Fruit fly (Drosophila melanogaster) whole organism: ENCODE measurements around the gene Mrgn1.
A peak's percentile ranks its signal among the peaks of the same experiment; 100 is the strongest.

Experiments used
- CG8478 ChIP-seq: fragments of >200 bp; optimal IDR thresholded peaks from 2 replicates; lab custom pipeline; 2018; ENCODE audit warnings: inconsistent platforms
- Dll ChIP-seq: fragments of >200 bp; optimal IDR thresholded peaks from 2 replicates; lab custom pipeline; 2017
- EcR ChIP-seq, 2 experiments: fragments of >200 bp; optimal IDR thresholded peaks; 2 replicates each; lab custom pipeline; 2017; ENCODE audit warnings: missing biosample characterization in 2 of 2, missing genetic modification characterization in 2 of 2, missing genetic modification reagents in 2 of 2
- pan ChIP-seq: fragments of >200 bp; optimal IDR thresholded peaks from 2 replicates; lab custom pipeline; 2017
- psq ChIP-seq: fragments of >200 bp; optimal IDR thresholded peaks from 2 replicates; lab custom pipeline; 2017
- usp ChIP-seq: fragments of >200 bp; optimal IDR thresholded peaks from 2 replicates; lab custom pipeline; 2017; ENCODE audit warnings: missing biosample characterization, missing genetic modification characterization, mixed read lengths

The Mrgn1 gene

dm6 chrX:13721934-13722333 is at the start of gene Mrgn1, which contains the start of gene mus101:
TSS of gene Mrgn1 (minus strand) at chrX:13721977.
TSS of gene mus101 (plus strand) at chrX:13722246.
- TF ChIP-seq Dll (lab: Kevin White, UChicago): no peak
- TF ChIP-seq pan (lab: Kevin White, UChicago): no peak
- no peak for TF ChIP-seq EcR (GFP tag; optimal IDR thresholded peaks at IDR 0.05; lab: Kevin White, UChicago)
- no peak for TF ChIP-seq usp (GFP tag; lab: Kevin White, UChicago)
- no peak for TF ChIP-seq psq
- no peak for TF ChIP-seq CG8478

dm6 chrX:13770768-13771167 is 49.0 kb upstream of the Mrgn1 start:
- no peak for TF ChIP-seq Dll (lab: Kevin White, UChicago)
- TF ChIP-seq EcR (GFP tag; optimal IDR thresholded peaks at IDR 0.05; lab: Kevin White, UChicago): no peak
- no peak for TF ChIP-seq psq
- no peak for TF ChIP-seq usp (GFP tag; lab: Kevin White, UChicago)
- TF ChIP-seq pan (lab: Kevin White, UChicago): no peak
- no peak for TF ChIP-seq CG8478

dm6 chrX:13766495-13766894 is 44.7 kb upstream of the Mrgn1 start:
- TF ChIP-seq CG8478: no peak
- no peak for TF ChIP-seq usp (GFP tag; lab: Kevin White, UChicago)
- TF ChIP-seq pan (lab: Kevin White, UChicago): no peak
- no peak for TF ChIP-seq Dll (lab: Kevin White, UChicago)
- no peak for TF ChIP-seq psq
- no peak for TF ChIP-seq EcR (GFP tag; optimal IDR thresholded peaks at IDR 0.05; lab: Kevin White, UChicago)

- no peak for TF ChIP-seq usp (GFP tag; lab: Kevin White, UChicago)
- no peak for TF ChIP-seq psq
- TF ChIP-seq Dll (lab: Kevin White, UChicago): no peak
- TF ChIP-seq pan (lab: Kevin White, UChicago): no peak
- TF ChIP-seq CG8478: no peak
- no peak for TF ChIP-seq EcR (GFP tag; optimal IDR thresholded peaks at IDR 0.05; lab: Kevin White, UChicago)
Measured at dm6 chrX:13765217-13765616, 43.4 kb upstream of the Mrgn1 start.

dm6 chrX:13764397-13765119 is 42.8 kb upstream of the Mrgn1 start:
- TF ChIP-seq EcR (GFP tag; optimal IDR thresholded peaks at IDR 0.05; lab: Kevin White, UChicago) (no peak), usp (GFP tag; lab: Kevin White, UChicago) (no peak), CG8478 (no peak), Dll (lab: Kevin White, UChicago) (no peak), pan (lab: Kevin White, UChicago) (no peak), psq (no peak)

dm6 chrX:13762372-13762883 is 40.7 kb upstream of the Mrgn1 start, which contains the start of gene rdgB:
TSS of gene rdgB (plus strand) at chrX:13762752.
- no peak for TF ChIP-seq psq
- no peak for TF ChIP-seq pan (lab: Kevin White, UChicago)
- no peak for TF ChIP-seq Dll (lab: Kevin White, UChicago)
- no peak for TF ChIP-seq EcR (GFP tag; optimal IDR thresholded peaks at IDR 0.05; lab: Kevin White, UChicago)
- TF ChIP-seq usp (GFP tag; lab: Kevin White, UChicago): no peak
- TF ChIP-seq CG8478: no peak

DNA sequence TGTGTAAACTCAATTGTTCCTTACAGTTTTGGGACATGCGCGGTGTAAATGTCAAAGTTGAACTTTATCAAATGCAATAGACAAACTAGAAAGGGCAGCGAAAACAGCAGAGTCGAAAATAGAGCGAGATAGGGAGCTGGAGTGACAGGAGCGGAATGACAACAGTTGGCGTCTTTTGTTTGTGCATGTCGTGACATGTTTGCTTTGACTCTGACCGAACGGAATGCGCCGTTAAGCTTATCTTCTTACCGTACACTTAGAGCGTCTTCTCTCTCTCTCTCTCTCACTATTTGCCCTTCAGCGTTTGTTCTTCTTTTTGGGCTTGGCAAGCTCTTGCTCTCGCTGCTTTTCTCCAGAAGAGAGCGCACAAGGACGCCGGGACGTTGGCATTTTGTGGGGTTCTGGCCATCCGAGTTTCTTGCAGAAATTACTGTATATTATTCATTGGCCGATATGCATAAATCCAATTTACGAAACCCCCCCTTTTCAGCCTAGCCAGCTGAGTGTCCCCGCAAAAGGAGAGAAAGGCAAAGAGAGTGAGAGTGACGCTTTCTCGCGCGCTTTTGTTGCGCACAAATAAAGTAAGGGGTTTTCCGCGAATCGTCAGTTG is 40.1 kb upstream of the Mrgn1 start:
- TF ChIP-seq Dll (lab: Kevin White, UChicago): peak; percentile 3
- TF ChIP-seq usp (GFP tag; lab: Kevin White, UChicago): no peak

dm6 chrX:13758989-13759549 is 37.3 kb upstream of the Mrgn1 start, which contains the start of gene Yp3:
TSS of gene Yp3 (plus strand) at chrX:13759546.
- TF ChIP-seq CG8478 (no peak), EcR (GFP tag; optimal IDR thresholded peaks at IDR 0.05; lab: Kevin White, UChicago) (no peak), Dll (lab: Kevin White, UChicago) (no peak), usp (GFP tag; lab: Kevin White, UChicago) (no peak), psq (no peak), pan (lab: Kevin White, UChicago) (no peak)

DNA sequence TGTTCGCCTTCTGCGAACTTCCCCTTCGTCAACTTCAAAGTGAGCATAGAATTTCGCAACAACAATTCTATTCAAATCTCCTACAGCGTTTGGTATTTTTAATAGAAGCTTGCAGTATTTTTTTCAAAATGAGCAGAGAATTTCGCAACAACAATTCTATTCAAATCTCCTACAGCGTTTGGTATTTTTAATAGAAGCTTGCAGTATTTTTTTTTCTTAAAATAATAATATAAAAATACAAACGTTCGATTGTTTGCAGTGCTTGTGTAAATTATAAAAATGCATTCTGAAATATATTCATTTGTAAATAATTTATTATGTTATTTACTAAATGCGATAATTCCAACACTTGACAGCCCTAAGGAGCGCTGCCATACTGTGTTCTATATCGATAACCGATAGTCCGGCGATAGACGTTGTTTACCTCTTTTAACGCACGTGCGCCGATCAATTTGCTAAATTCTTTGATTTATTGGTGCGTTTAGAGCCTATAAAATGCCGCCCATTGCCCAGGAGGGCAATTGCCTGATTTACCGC is 35.1 kb upstream of the Mrgn1 start, which contains the start of the genes CG32625 and Rtc1:
Gene CG32625 (minus strand): TSS at position 51 of the 537 bp plus-strand sequence.
Gene Rtc1 (plus strand): TSS at position 404 of the 537 bp plus-strand sequence.
- TF ChIP-seq usp (GFP tag; lab: Kevin White, UChicago) (no peak), EcR (GFP tag; optimal IDR thresholded peaks at IDR 0.05; lab: Kevin White, UChicago) (no peak), CG8478 (no peak), Dll (lab: Kevin White, UChicago) (no peak), pan (lab: Kevin White, UChicago) (no peak), psq (no peak)

DNA sequence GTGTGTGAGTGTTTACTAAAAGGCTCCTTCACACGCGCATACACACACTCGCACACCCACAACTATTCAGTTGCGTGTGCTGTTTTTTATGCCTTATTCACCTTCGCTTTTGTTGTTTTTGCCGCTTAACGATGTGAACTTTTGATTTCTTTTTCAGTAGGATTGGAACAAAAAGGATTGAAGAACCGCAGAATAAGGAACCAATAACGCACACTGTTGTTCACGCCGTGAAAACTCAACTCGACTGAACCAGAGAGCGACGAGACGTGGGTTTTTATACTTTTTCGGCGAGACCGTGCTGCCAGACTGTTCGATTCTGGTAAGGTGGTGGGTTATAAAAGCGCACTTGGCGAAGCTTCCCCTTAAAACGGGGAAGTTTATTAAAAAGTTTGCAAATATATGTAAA is 33.4 kb upstream of the Mrgn1 start, which contains the start of gene Pdcd4:
Gene Pdcd4 (minus strand): TSS at position 255 of the 406 bp plus-strand sequence.
- no peak for TF ChIP-seq Dll (lab: Kevin White, UChicago)
- no peak for TF ChIP-seq pan (lab: Kevin White, UChicago)
- TF ChIP-seq psq: no peak
- TF ChIP-seq CG8478: no peak
- no peak for TF ChIP-seq usp (GFP tag; lab: Kevin White, UChicago)
- peak in 1 of 2 experiments; percentile 51 for TF ChIP-seq EcR (GFP tag; optimal IDR thresholded peaks at IDR 0.05; lab: Kevin White, UChicago)

DNA sequence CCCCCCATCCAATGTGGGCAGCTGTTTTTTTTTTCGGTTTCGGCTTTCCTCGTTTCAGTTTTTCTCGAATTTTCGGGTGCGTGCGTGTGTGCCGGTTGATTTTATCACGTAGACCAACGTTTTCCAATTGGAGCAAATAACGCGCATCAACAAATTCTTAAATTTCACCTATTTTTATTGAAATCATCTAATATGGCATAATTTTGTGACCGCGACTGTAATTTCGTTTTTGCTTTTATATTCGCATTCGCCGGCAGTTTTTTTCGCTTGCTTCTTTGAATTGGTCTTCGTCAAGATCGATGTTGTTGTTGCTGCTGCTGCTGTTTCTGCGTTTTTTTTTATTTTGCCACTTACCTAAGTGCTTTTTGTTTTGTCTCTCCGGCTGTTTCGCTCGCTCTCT is 32.7 kb upstream of the Mrgn1 start:
- TF ChIP-seq Dll (lab: Kevin White, UChicago) (no peak), CG8478 (no peak), pan (lab: Kevin White, UChicago) (no peak), usp (GFP tag; lab: Kevin White, UChicago) (no peak), EcR (GFP tag; optimal IDR thresholded peaks at IDR 0.05; lab: Kevin White, UChicago) (no peak)
